Fruit fly (Drosophila melanogaster): ENCODE data around the gene dpr19.

- TF ChIP-seq toe (GFP tag; optimal IDR thresholded peaks at IDR 0.05) (no peak), CG14711 (tag; optimal IDR thresholded peaks at IDR 0.05) (peak; percentile 65), kay (GFP tag; ENCODE audit: borderline replicate concordance) (no peak), pad (GFP tag; optimal IDR thresholded peaks at IDR 0.05) (no peak), CG5204 (GFP tag; optimal IDR thresholded peaks at IDR 0.05) (no peak), CG7045 (GFP tag; optimal IDR thresholded peaks at IDR 0.05) (no peak), cic (GFP tag; optimal IDR thresholded peaks at IDR 0.05) (peak; percentile 26), Mnt (GFP tag; optimal IDR thresholded peaks at IDR 0.05) (peak; percentile 89), CG33017 (tag; optimal IDR thresholded peaks at IDR 0.05) (no peak), CG7101 (tag; optimal IDR thresholded peaks at IDR 0.05) (peak; percentile 63)
These were observed 50.6 kb downstream of the dpr19 start, which contains the start of the genes SmB and KdelR for dm6 chr2L:10426534-10427048.

Data from whole organism, adult.